Worm (Caenorhabditis elegans) whole organism, L3 larva: Measurements from ENCODE around the gene F08D12.2.

Source experiments
- R02D3.7 ChIP-seq: fragments of 150-350 bp; optimal IDR thresholded peaks from 2 replicates; lab custom pipeline; 2014; ENCODE audit warnings: missing biosample characterization, missing genetic modification characterization
- ZK546.5 ChIP-seq: sonication (generic microtip); optimal IDR thresholded peaks from 2 replicates; lab custom pipeline; 2017; ENCODE audit warnings: missing biosample characterization, missing genetic modification characterization
- ceh-28 ChIP-seq: fragments of 150-350 bp; optimal IDR thresholded peaks from 2 replicates; lab custom pipeline; 2014; ENCODE audit warnings: missing biosample characterization, missing genetic modification reagents, missing genetic modification characterization
- ceh-82 ChIP-seq: fragments of 150-350 bp; optimal IDR thresholded peaks from 2 replicates; lab custom pipeline; 2014; ENCODE audit warnings: missing biosample characterization, missing genetic modification characterization
- ceh-9 ChIP-seq: sonication (generic microtip); optimal IDR thresholded peaks from 2 replicates; lab custom pipeline; 2018; ENCODE audit warnings: missing biosample characterization, missing genetic modification characterization
- daf-12 ChIP-seq: fragments of 150-350 bp; optimal IDR thresholded peaks from 2 replicates; lab custom pipeline; 2014; ENCODE audit warnings: missing biosample characterization, missing genetic modification reagents, missing genetic modification characterization
- egl-27 ChIP-seq: sonication (generic microtip); optimal IDR thresholded peaks from 4 replicates; lab custom pipeline; 2017; ENCODE audit warnings: missing biosample characterization, missing genetic modification reagents, missing genetic modification characterization
- egl-5 ChIP-seq: fragments of 150-350 bp; optimal IDR thresholded peaks from 2 replicates; lab custom pipeline; 2017; ENCODE audit warnings: missing biosample characterization, missing genetic modification reagents, missing genetic modification characterization, inconsistent platforms
- elt-2 ChIP-seq: sonication (generic microtip); optimal IDR thresholded peaks from 2 replicates; lab custom pipeline; 2016; ENCODE audit warnings: missing genetic modification reagents, mild to moderate bottlenecking, missing genetic modification characterization, missing compliant biosample characterization
- elt-3 ChIP-seq, 3 experiments: fragments of 150-350 bp in 1 of 3; sonication (generic microtip) in 2 of 3; optimal IDR thresholded peaks; 2 replicates in 2 of 3; 4 replicates in 1 of 3; lab custom pipeline; 2014 to 2017; ENCODE audit warnings: missing biosample characterization in 3 of 3, missing genetic modification characterization in 3 of 3
- eor-1 ChIP-seq, 2 experiments: fragments of 150-350 bp; optimal IDR thresholded peaks; 2 replicates each; lab custom pipeline; 2014 to 2018; ENCODE audit warnings: missing biosample characterization in 2 of 2, missing genetic modification characterization in 2 of 2
- fkh-10 ChIP-seq: sonication (generic microtip); optimal IDR thresholded peaks from 2 replicates; lab custom pipeline; 2017; ENCODE audit warnings: missing biosample characterization, missing genetic modification reagents, missing genetic modification characterization
- fkh-2 ChIP-seq: fragments of 150-350 bp; optimal IDR thresholded peaks from 2 replicates; lab custom pipeline; 2014; ENCODE audit warnings: missing biosample characterization, missing genetic modification reagents, missing genetic modification characterization
- fos-1 ChIP-seq: fragments of 150-350 bp; optimal IDR thresholded peaks from 2 replicates; lab custom pipeline; 2014; ENCODE audit warnings: missing biosample characterization, missing genetic modification characterization
- hmg-11 ChIP-seq: sonication (generic microtip); optimal IDR thresholded peaks from 2 replicates; lab custom pipeline; 2016; ENCODE audit warnings: missing genetic modification characterization, missing compliant biosample characterization
- jun-1 ChIP-seq: fragments of 150-350 bp; optimal IDR thresholded peaks from 2 replicates; lab custom pipeline; 2014; ENCODE audit warnings: missing biosample characterization, missing genetic modification reagents, missing genetic modification characterization
- lin-15B ChIP-seq: fragments of 150-350 bp; optimal IDR thresholded peaks from 2 replicates; lab custom pipeline; 2014; ENCODE audit warnings: missing biosample characterization, missing genetic modification characterization
- lin-39 ChIP-seq: fragments of 150-350 bp; optimal IDR thresholded peaks from 2 replicates; lab custom pipeline; 2018; ENCODE audit warnings: missing biosample characterization, missing genetic modification reagents, missing genetic modification characterization
- lsy-12 ChIP-seq: sonication (generic microtip); optimal IDR thresholded peaks from 2 replicates; lab custom pipeline; 2016; ENCODE audit warnings: mild to moderate bottlenecking, missing genetic modification characterization, missing compliant biosample characterization
- mdl-1 ChIP-seq: fragments of 150-350 bp; optimal IDR thresholded peaks from 2 replicates; lab custom pipeline; 2014; ENCODE audit warnings: missing biosample characterization, missing genetic modification characterization
- mml-1 ChIP-seq: fragments of 150-350 bp; sonication (generic microtip); optimal IDR thresholded peaks from 3 replicates; lab custom pipeline; 2014; ENCODE audit warnings: missing biosample characterization, missing genetic modification characterization
- nfya-1 ChIP-seq: sonication (generic microtip); optimal IDR thresholded peaks from 2 replicates; lab custom pipeline; 2017; ENCODE audit warnings: missing genetic modification characterization, mild to moderate bottlenecking, missing compliant biosample characterization, antibody characterized with exemption, moderate library complexity; ENCODE audit not compliant: insufficient read depth
- nhr-11 ChIP-seq: fragments of 150-350 bp; optimal IDR thresholded peaks from 2 replicates; lab custom pipeline; 2014; ENCODE audit warnings: missing biosample characterization, missing genetic modification characterization
- nhr-12 ChIP-seq: fragments of 150-350 bp; optimal IDR thresholded peaks from 2 replicates; lab custom pipeline; 2014; ENCODE audit warnings: missing biosample characterization, missing genetic modification characterization
- nhr-23 ChIP-seq: fragments of 150-350 bp; optimal IDR thresholded peaks from 2 replicates; lab custom pipeline; 2014; ENCODE audit warnings: missing biosample characterization, missing genetic modification reagents, missing genetic modification characterization
- nhr-25 ChIP-seq: sonication (generic microtip); optimal IDR thresholded peaks from 2 replicates; lab custom pipeline; 2017; ENCODE audit warnings: missing biosample characterization, missing genetic modification characterization
- nhr-28 ChIP-seq: fragments of 150-350 bp; optimal IDR thresholded peaks from 2 replicates; lab custom pipeline; 2014; ENCODE audit warnings: missing biosample characterization, missing genetic modification characterization
- nhr-67 ChIP-seq: fragments of 150-350 bp; optimal IDR thresholded peaks from 2 replicates; lab custom pipeline; 2014; ENCODE audit warnings: missing biosample characterization, missing genetic modification characterization
- nhr-76 ChIP-seq: fragments of 150-350 bp; sonication (generic microtip); optimal IDR thresholded peaks from 5 replicates; lab custom pipeline; 2014; ENCODE audit warnings: missing biosample characterization, missing genetic modification characterization
- pha-4 ChIP-seq: fragments of 150-350 bp; optimal IDR thresholded peaks from 2 replicates; lab custom pipeline; 2014; ENCODE audit warnings: missing biosample characterization, missing genetic modification reagents, missing genetic modification characterization
- pqm-1 ChIP-seq: fragments of 150-350 bp; optimal IDR thresholded peaks from 2 replicates; lab custom pipeline; 2017; ENCODE audit warnings: missing biosample characterization, missing genetic modification characterization, inconsistent platforms
- sea-2 ChIP-seq: fragments of 150-350 bp; sonication (generic microtip); optimal IDR thresholded peaks from 4 replicates; lab custom pipeline; 2014; ENCODE audit warnings: missing biosample characterization, missing genetic modification reagents, missing genetic modification characterization
- skn-1 ChIP-seq: fragments of 150-350 bp; optimal IDR thresholded peaks from 2 replicates; lab custom pipeline; 2014; ENCODE audit warnings: missing biosample characterization, missing genetic modification characterization
- snpc-4 ChIP-seq: fragments of 150-350 bp; optimal IDR thresholded peaks from 2 replicates; lab custom pipeline; 2014; ENCODE audit warnings: missing biosample characterization, missing genetic modification characterization
- tbx-2 ChIP-seq: sonication (generic microtip); optimal IDR thresholded peaks from 2 replicates; lab custom pipeline; 2016; ENCODE audit warnings: mild to moderate bottlenecking, missing genetic modification characterization, missing compliant biosample characterization
- unc-39 ChIP-seq: sonication (generic microtip); optimal IDR thresholded peaks from 4 replicates; lab custom pipeline; 2017; ENCODE audit warnings: missing biosample characterization, missing genetic modification characterization
- zag-1 ChIP-seq: fragments of 150-350 bp; optimal IDR thresholded peaks from 2 replicates; lab custom pipeline; 2014; ENCODE audit warnings: missing biosample characterization, missing genetic modification characterization
- ztf-11 ChIP-seq: fragments of 150-350 bp; optimal IDR thresholded peaks from 2 replicates; lab custom pipeline; 2014; ENCODE audit warnings: missing biosample characterization, missing genetic modification characterization
- ztf-4 ChIP-seq: fragments of 150-350 bp; optimal IDR thresholded peaks from 2 replicates; lab custom pipeline; 2014; ENCODE audit warnings: missing biosample characterization, missing genetic modification characterization

F08D12.2 gene

ce11 chrII:2787031-2787512 is 5.6 kb downstream of the F08D12.2 start, which contains the start of the genes F08D12.12 and srpa-72:
TSS of gene F08D12.12 (minus strand) at chrII:2787081.
TSS of gene srpa-72 (plus strand) at chrII:2787481.
- no peak for TF ChIP-seq nhr-28 (tag; lab: Kevin White, UChicago)
- TF ChIP-seq lin-15B (tag; lab: Kevin White, UChicago) = peak; percentile 47
- TF ChIP-seq nhr-23 (tag; lab: Kevin White, UChicago) = no peak
- TF ChIP-seq zag-1 (tag; lab: Kevin White, UChicago) = no peak
- no peak for TF ChIP-seq R02D3.7
- TF ChIP-seq ztf-4 (tag; lab: Kevin White, UChicago) = no peak
- no peak for TF ChIP-seq unc-39 (tag; lab: Kevin White, UChicago)
- TF ChIP-seq tbx-2 (tag; lab: Kevin White, UChicago) = no peak
- TF ChIP-seq fkh-10 (GFP tag; lab: Kevin White, UChicago) = no peak
- TF ChIP-seq sea-2 (GFP tag; lab: Kevin White, UChicago) = no peak
- TF ChIP-seq lin-39 = peak; percentile 63
- TF ChIP-seq elt-2 (tag; lab: Kevin White, UChicago) = peak; percentile 21
- no peak for TF ChIP-seq egl-5
- TF ChIP-seq nhr-67 (tag; lab: Kevin White, UChicago) = no peak
- no peak for TF ChIP-seq nhr-11 (tag; lab: Kevin White, UChicago)
- no peak for TF ChIP-seq skn-1
- peak; percentile 85 for TF ChIP-seq hmg-11 (tag; lab: Kevin White, UChicago)
- no peak for TF ChIP-seq jun-1 (tag; lab: Kevin White, UChicago)
- no peak for TF ChIP-seq mdl-1

ce11 chrII:2787849-2788248 is 6.4 kb downstream of the F08D12.2 start:
- TF ChIP-seq fos-1 (tag; lab: Kevin White, UChicago) = no peak
- no peak for TF ChIP-seq nhr-76 (tag; lab: Kevin White, UChicago)
- no peak for TF ChIP-seq fkh-10 (GFP tag; lab: Kevin White, UChicago)

ce11 chrII:2791693-2792092 is 10.2 kb downstream of the F08D12.2 start:
- no peak for TF ChIP-seq nhr-28 (tag; lab: Kevin White, UChicago)
- TF ChIP-seq pha-4 (tag; lab: Kevin White, UChicago) = no peak
- no peak for TF ChIP-seq fkh-2 (tag; lab: Kevin White, UChicago)
- TF ChIP-seq elt-3 (tag; optimal IDR thresholded peaks at IDR 0.05; lab: Kevin White, UChicago) = no peak
- no peak for TF ChIP-seq lsy-12 (tag; lab: Kevin White, UChicago)
- no peak for TF ChIP-seq fkh-10 (GFP tag; lab: Kevin White, UChicago)
- TF ChIP-seq R02D3.7 = no peak
- TF ChIP-seq ceh-28 (tag; lab: Kevin White, UChicago) = no peak
- no peak for TF ChIP-seq nhr-12
- TF ChIP-seq ztf-11 (tag; lab: Kevin White, UChicago) = no peak
- no peak for TF ChIP-seq tbx-2 (tag; lab: Kevin White, UChicago)
- no peak for TF ChIP-seq ceh-82 (tag; lab: Kevin White, UChicago)

- TF ChIP-seq fkh-10 (GFP tag; lab: Kevin White, UChicago) (no peak), nhr-76 (tag; lab: Kevin White, UChicago) (no peak), ceh-9 (tag; lab: Kevin White, UChicago) (no peak), ceh-28 (tag; lab: Kevin White, UChicago) (peak; percentile 75), snpc-4 (tag; lab: Kevin White, UChicago) (no peak), egl-27 (no peak), zag-1 (tag; lab: Kevin White, UChicago) (no peak), nhr-25 (no peak)
- TF ChIP-seq, all 47 proteins: peak for 1
These were observed 14.0 kb downstream of the F08D12.2 start for ce11 chrII:2795413-2795812.

- TF ChIP-seq snpc-4 (tag; lab: Kevin White, UChicago) (no peak), nhr-67 (tag; lab: Kevin White, UChicago) (no peak), ZK546.5 (no peak), nfya-1 (tag; lab: Kevin White, UChicago) (no peak), eor-1 (tag; optimal IDR thresholded peaks at IDR 0.05; lab: Kevin White, UChicago) (no peak), pqm-1 (tag; lab: Kevin White, UChicago) (no peak), zag-1 (tag; lab: Kevin White, UChicago) (no peak), daf-12 (tag; lab: Kevin White, UChicago) (no peak), nhr-25 (no peak), ceh-82 (tag; lab: Kevin White, UChicago) (no peak), nhr-12 (no peak), nhr-23 (tag; lab: Kevin White, UChicago) (no peak), egl-5 (no peak), mml-1 (tag; lab: Kevin White, UChicago) (no peak), pha-4 (tag; lab: Kevin White, UChicago) (no peak)
These were observed 15.0 kb downstream of the F08D12.2 start for ce11 chrII:2796431-2796830.
